Fruit fly (Drosophila melanogaster) whole organism, prepupa: ENCODE measurements around the gene eIF2Bbeta.

Experiments
- Blimp-1 ChIP-seq: fragments of 200-800 bp; sonication (Bioruptor generic); optimal IDR thresholded peaks from 3 replicates; lab custom pipeline; 2017; ENCODE audit warnings: missing biosample characterization, missing genetic modification characterization, mild to moderate bottlenecking, moderate library complexity, missing genetic modification reagents
- CG10631 ChIP-seq: fragments of 200-800 bp; sonication (Bioruptor generic); optimal IDR thresholded peaks from 2 replicates; lab custom pipeline; 2016; ENCODE audit warnings: missing biosample characterization, missing genetic modification characterization
- CG10669 ChIP-seq: fragments of 200-800 bp; sonication (Bioruptor generic); optimal IDR thresholded peaks from 3 replicates; lab custom pipeline; 2018; ENCODE audit warnings: missing biosample characterization, mild to moderate bottlenecking, missing genetic modification characterization, moderate library complexity
- CG11294 ChIP-seq: fragments of 200-800 bp; sonication (Bioruptor generic); IDR thresholded peaks from 2 replicates; pipeline ENCODE4 v1.3.6; 2022; ENCODE audit warnings: missing biosample characterization, missing genetic modification characterization
- CG11762 ChIP-seq: fragments of 200-800 bp; sonication (Bioruptor generic); optimal IDR thresholded peaks from 3 replicates; lab custom pipeline; 2016; ENCODE audit warnings: missing biosample characterization, missing genetic modification characterization; ENCODE audit not compliant: insufficient read depth
- CG11902 ChIP-seq: fragments of 200-800 bp; sonication (Bioruptor generic); optimal IDR thresholded peaks from 3 replicates; lab custom pipeline; 2016; ENCODE audit warnings: missing biosample characterization, missing genetic modification characterization
- CG15336 ChIP-seq: fragments of 200-800 bp; sonication (Bioruptor generic); IDR thresholded peaks from 2 replicates; pipeline ENCODE4 v1.3.6; 2022; ENCODE audit warnings: missing biosample characterization, missing genetic modification characterization
- CG1621 ChIP-seq: fragments of 200-800 bp; sonication (Bioruptor generic); optimal IDR thresholded peaks from 3 replicates; lab custom pipeline; 2018; ENCODE audit warnings: missing biosample characterization, mild to moderate bottlenecking, missing genetic modification characterization
- CG16779 ChIP-seq: fragments of 200-800 bp; sonication (Bioruptor generic); optimal IDR thresholded peaks from 3 replicates; lab custom pipeline; 2017; ENCODE audit warnings: missing biosample characterization, mild to moderate bottlenecking, missing genetic modification characterization
- CG31627 ChIP-seq: fragments of 200-800 bp; sonication (Bioruptor generic); optimal IDR thresholded peaks from 3 replicates; lab custom pipeline; 2016; ENCODE audit warnings: missing biosample characterization, missing genetic modification characterization
- CG32006 ChIP-seq: fragments of 200-800 bp; sonication (Bioruptor generic); optimal IDR thresholded peaks from 3 replicates; lab custom pipeline; 2017; ENCODE audit warnings: missing biosample characterization, mild to moderate bottlenecking, missing genetic modification characterization
- CG34406 ChIP-seq: fragments of 200-800 bp; sonication (Bioruptor generic); optimal IDR thresholded peaks from 3 replicates; lab custom pipeline; 2016; ENCODE audit warnings: missing biosample characterization, missing genetic modification characterization
- CG3919 ChIP-seq: fragments of 200-800 bp; sonication (Bioruptor generic); optimal IDR thresholded peaks from 3 replicates; lab custom pipeline; 2016; ENCODE audit warnings: missing biosample characterization, missing genetic modification characterization
- CG4318 ChIP-seq: fragments of 200-800 bp; sonication (Bioruptor generic); optimal IDR thresholded peaks from 3 replicates; lab custom pipeline; 2017; ENCODE audit warnings: missing biosample characterization, mild to moderate bottlenecking, missing genetic modification characterization
- CG8632 ChIP-seq: fragments of 200-800 bp; sonication (Bioruptor generic); optimal IDR thresholded peaks from 3 replicates; lab custom pipeline; 2016; ENCODE audit warnings: missing biosample characterization, missing genetic modification characterization
- CG9139 ChIP-seq: fragments of 200-800 bp; sonication (Bioruptor generic); optimal IDR thresholded peaks from 3 replicates; lab custom pipeline; 2017; ENCODE audit warnings: missing biosample characterization, mild to moderate bottlenecking, missing genetic modification characterization
- Eip78C ChIP-seq: fragments of 200-800 bp; sonication (Bioruptor generic); peaks from one replicate; lab custom pipeline; 2016; ENCODE audit warnings: missing biosample characterization, missing genetic modification characterization
- Eip93F ChIP-seq: fragments of 200-800 bp; sonication (Bioruptor generic); optimal IDR thresholded peaks from 2 replicates; lab custom pipeline; 2016; ENCODE audit warnings: missing biosample characterization, mild to moderate bottlenecking, missing genetic modification characterization
- Ets96B ChIP-seq: fragments of 200-800 bp; optimal IDR thresholded peaks from 2 replicates; lab custom pipeline; 2019; ENCODE audit warnings: missing biosample characterization, mild to moderate bottlenecking, missing genetic modification characterization, moderate library complexity
- Gug ChIP-seq: fragments of 200-800 bp; sonication (Bioruptor generic); IDR thresholded peaks from 2 replicates; pipeline ENCODE4 v1.3.6; 2022; ENCODE audit warnings: missing biosample characterization, missing genetic modification characterization
- Hr39 ChIP-seq: fragments of 200-800 bp; sonication (Bioruptor generic); optimal IDR thresholded peaks from 2 replicates; lab custom pipeline; 2016; ENCODE audit warnings: missing biosample characterization, missing genetic modification characterization
- Lpt ChIP-seq: fragments of 200-800 bp; sonication (Bioruptor generic); optimal IDR thresholded peaks from 3 replicates; lab custom pipeline; 2016; ENCODE audit warnings: missing biosample characterization, missing genetic modification characterization
- OdsH ChIP-seq: fragments of 200-800 bp; sonication (Bioruptor generic); optimal IDR thresholded peaks from 3 replicates; lab custom pipeline; 2016; ENCODE audit warnings: missing biosample characterization, missing genetic modification characterization
- Smox ChIP-seq: fragments of 200-800 bp; sonication (Bioruptor generic); optimal IDR thresholded peaks from 3 replicates; lab custom pipeline; 2016; ENCODE audit warnings: missing biosample characterization, missing genetic modification characterization
- Sox102F ChIP-seq: fragments of 200-800 bp; sonication (Bioruptor generic); optimal IDR thresholded peaks from 2 replicates; lab custom pipeline; 2016; ENCODE audit warnings: missing biosample characterization, mild to moderate bottlenecking, missing genetic modification characterization
- Sox14 ChIP-seq: fragments of 200-800 bp; sonication (Bioruptor generic); optimal IDR thresholded peaks from 3 replicates; lab custom pipeline; 2016; ENCODE audit warnings: missing biosample characterization, missing genetic modification characterization
- Sox15 ChIP-seq: fragments of 200-800 bp; sonication (Bioruptor generic); optimal IDR thresholded peaks from 3 replicates; lab custom pipeline; 2016; ENCODE audit warnings: missing biosample characterization, missing genetic modification characterization
- achi ChIP-seq: fragments of 200-800 bp; sonication (Bioruptor generic); optimal IDR thresholded peaks from 3 replicates; lab custom pipeline; 2016; ENCODE audit warnings: missing biosample characterization, missing genetic modification characterization
- cyc ChIP-seq: fragments of 200-800 bp; sonication (Bioruptor generic); optimal IDR thresholded peaks from 3 replicates; lab custom pipeline; 2016; ENCODE audit warnings: missing biosample characterization, missing genetic modification characterization
- dsx ChIP-seq: fragments of 200-800 bp; optimal IDR thresholded peaks from 3 replicates; lab custom pipeline; 2019; ENCODE audit warnings: missing biosample characterization, mild to moderate bottlenecking, missing genetic modification characterization, moderate library complexity; ENCODE audit not compliant: poor library complexity, severe bottlenecking
- esn ChIP-seq: fragments of 200-800 bp; sonication (Bioruptor generic); optimal IDR thresholded peaks from 2 replicates; lab custom pipeline; 2016; ENCODE audit warnings: missing biosample characterization, mild to moderate bottlenecking, missing genetic modification characterization, moderate library complexity
- fd59A ChIP-seq: fragments of 200-800 bp; sonication (Bioruptor generic); optimal IDR thresholded peaks from 2 replicates; lab custom pipeline; 2017; ENCODE audit warnings: missing biosample characterization, mild to moderate bottlenecking, missing genetic modification characterization, missing genetic modification reagents
- fkh ChIP-seq: fragments of 200-800 bp; sonication (Bioruptor generic); optimal IDR thresholded peaks from 3 replicates; lab custom pipeline; 2017; ENCODE audit warnings: missing biosample characterization, mild to moderate bottlenecking, missing genetic modification characterization, moderate library complexity
- net ChIP-seq: fragments of 200-800 bp; sonication (Bioruptor generic); optimal IDR thresholded peaks from 3 replicates; lab custom pipeline; 2016; ENCODE audit warnings: missing biosample characterization, missing genetic modification characterization
- pdm3 ChIP-seq: fragments of 200-800 bp; sonication (Bioruptor generic); optimal IDR thresholded peaks from 3 replicates; lab custom pipeline; 2016; ENCODE audit warnings: missing biosample characterization, missing genetic modification characterization
- spab ChIP-seq: fragments of 200-800 bp; sonication (Bioruptor generic); optimal IDR thresholded peaks from 2 replicates; lab custom pipeline; 2017; ENCODE audit warnings: missing biosample characterization, mild to moderate bottlenecking, missing genetic modification characterization, missing genetic modification reagents
- ss ChIP-seq, 2 experiments: fragments of 200-800 bp; sonication (Bioruptor generic); optimal IDR thresholded peaks; 2 replicates in 1 of 2; 3 replicates in 1 of 2; lab custom pipeline; 2017 to 2018; ENCODE audit warnings: mild to moderate bottlenecking in 2 of 2, missing biosample characterization in 2 of 2, missing genetic modification characterization in 2 of 2, moderate library complexity in 1 of 2
- svp ChIP-seq: fragments of 200-800 bp; sonication (Bioruptor generic); peaks from one replicate; lab custom pipeline; 2016; ENCODE audit warnings: missing biosample characterization, missing genetic modification characterization
- topi ChIP-seq: fragments of 200-800 bp; sonication (Bioruptor generic); optimal IDR thresholded peaks from 3 replicates; lab custom pipeline; 2016; ENCODE audit warnings: missing biosample characterization, missing genetic modification characterization
- vri ChIP-seq: fragments of 200-800 bp; sonication (Bioruptor generic); optimal IDR thresholded peaks from 3 replicates; lab custom pipeline; 2016; ENCODE audit warnings: missing biosample characterization, mild to moderate bottlenecking, missing genetic modification characterization

eIF2Bbeta gene

dm6 chrX:2704134-2704773 is at the start of gene eIF2Bbeta:
TSS of gene eIF2Bbeta (plus strand) at chrX:2704571.
- TF ChIP-seq CG1621 (no peak), CG31627 (GFP tag; lab: Kevin White, UChicago) (peak; percentile 1), net (GFP tag; lab: Kevin White, UChicago) (no peak), CG15336 (GFP tag; lab: Robert Waterston, UW) (no peak)
- TF ChIP-seq, all 60 proteins: peak for 1

- TF ChIP-seq svp (peak; percentile 83), Lpt (GFP tag; lab: Kevin White, UChicago) (no peak)
Measured at dm6 chrX:2655479-2655878, 48.9 kb upstream of the eIF2Bbeta start.

dm6 chrX:2655998-2656397 is 48.4 kb upstream of the eIF2Bbeta start:
- TF ChIP-seq CG11762 (GFP tag; lab: Kevin White, UChicago): no peak
- no peak for TF ChIP-seq CG9139 (GFP tag; lab: Kevin White, UChicago)
- peak; percentile 5 for TF ChIP-seq Eip78C
- TF ChIP-seq Sox15 (GFP tag; lab: Kevin White, UChicago): no peak
- no peak for TF ChIP-seq svp
- peak; percentile 80 for TF ChIP-seq Blimp-1
- TF ChIP-seq cyc (GFP tag; lab: Kevin White, UChicago): no peak
- no peak for TF ChIP-seq CG11294 (GFP tag; lab: Robert Waterston, UW)
- no peak for TF ChIP-seq dsx
- TF ChIP-seq OdsH (GFP tag; lab: Kevin White, UChicago): no peak
- TF ChIP-seq Sox102F: no peak

- peak; percentile 49 for TF ChIP-seq svp
- peak in 1 of 2 experiments; percentile 18 for TF ChIP-seq ss (GFP tag; optimal IDR thresholded peaks at IDR 0.05; lab: Kevin White, UChicago)
- no peak for TF ChIP-seq Blimp-1
- no peak for TF ChIP-seq vri (GFP tag; lab: Kevin White, UChicago)
- TF ChIP-seq CG34406 (GFP tag; lab: Kevin White, UChicago): no peak
- peak; percentile 17 for TF ChIP-seq Eip78C
- no peak for TF ChIP-seq CG10669 (GFP tag; lab: Kevin White, UChicago)
Measured at dm6 chrX:2657220-2657619, 47.2 kb upstream of the eIF2Bbeta start.

- TF ChIP-seq vri (GFP tag; lab: Kevin White, UChicago): peak; percentile 84
- no peak for TF ChIP-seq Gug
- no peak for TF ChIP-seq Sox15 (GFP tag; lab: Kevin White, UChicago)
- peak; percentile 58 for TF ChIP-seq Blimp-1
- no peak for TF ChIP-seq CG4318 (GFP tag; lab: Kevin White, UChicago)
- no peak for TF ChIP-seq pdm3
- no peak for TF ChIP-seq CG10669 (GFP tag; lab: Kevin White, UChicago)
- TF ChIP-seq achi (GFP tag; lab: Kevin White, UChicago): no peak
- no peak for TF ChIP-seq CG10631 (GFP tag; lab: Kevin White, UChicago)
- TF ChIP-seq CG11762 (GFP tag; lab: Kevin White, UChicago): no peak
- TF ChIP-seq Smox (GFP tag; lab: Kevin White, UChicago): no peak
- no peak for TF ChIP-seq CG32006 (GFP tag; lab: Kevin White, UChicago)
- TF ChIP-seq CG16779 (tag; lab: Kevin White, UChicago): peak; percentile 17
- TF ChIP-seq CG1621: peak; percentile 16
- peak; percentile 11 for TF ChIP-seq topi
- TF ChIP-seq fd59A (GFP tag; lab: Kevin White, UChicago): no peak
- TF ChIP-seq cyc (GFP tag; lab: Kevin White, UChicago): no peak
- peak; percentile 42; the same call in 1 of the 2 replicates for TF ChIP-seq CG15336 (GFP tag; lab: Robert Waterston, UW)
- TF ChIP-seq Ets96B: no peak
- no peak for TF ChIP-seq CG8632 (GFP tag; lab: Kevin White, UChicago)
- TF ChIP-seq spab (GFP tag; lab: Kevin White, UChicago): no peak
- peak; percentile 15 for TF ChIP-seq net (GFP tag; lab: Kevin White, UChicago)
- TF ChIP-seq Sox14 (GFP tag; lab: Kevin White, UChicago): peak; percentile 78
- no peak for TF ChIP-seq CG31627 (GFP tag; lab: Kevin White, UChicago)
- peak; percentile 8 for TF ChIP-seq esn
- TF ChIP-seq fkh: peak; percentile 39
- TF ChIP-seq CG3919 (GFP tag; lab: Kevin White, UChicago): peak; percentile 28
- no peak for TF ChIP-seq Hr39
- TF ChIP-seq Lpt (GFP tag; lab: Kevin White, UChicago): no peak
- TF ChIP-seq Eip93F: no peak
- no peak for TF ChIP-seq CG11902 (GFP tag; lab: Kevin White, UChicago)
Measured at dm6 chrX:2658258-2658853, 46.0 kb upstream of the eIF2Bbeta start.
